Worm (Caenorhabditis elegans) whole organism, late embryonic: ENCODE data around the gene ZC412.3.

ENCODE experiments used
- C08G9.2 ChIP-seq: sonication (generic microtip); optimal IDR thresholded peaks from 2 replicates; lab custom pipeline; 2016; ENCODE audit warnings: mild to moderate bottlenecking, missing genetic modification characterization, moderate library complexity, missing compliant biosample characterization
- C38D4.7 ChIP-seq: fragments of 200-800 bp; sonication (Bioruptor generic); optimal IDR thresholded peaks from 2 replicates; lab custom pipeline; 2018; ENCODE audit warnings: mild to moderate bottlenecking, missing genetic modification characterization, moderate library complexity, missing compliant biosample characterization
- K02D7.2 ChIP-seq: sonication (generic microtip); optimal IDR thresholded peaks from 2 replicates; lab custom pipeline; 2017; ENCODE audit warnings: mild to moderate bottlenecking, missing genetic modification characterization, missing compliant biosample characterization
- K09A11.1 ChIP-seq: sonication (generic microtip); optimal IDR thresholded peaks from 2 replicates; lab custom pipeline; 2017; ENCODE audit warnings: antibody characterized with exemption, mild to moderate bottlenecking, missing genetic modification characterization, missing compliant biosample characterization; ENCODE audit not compliant: insufficient read depth
- T23F11.4 ChIP-seq: fragments of 200-800 bp; sonication (Bioruptor generic); optimal IDR thresholded peaks from 2 replicates; lab custom pipeline; 2018; ENCODE audit warnings: mild to moderate bottlenecking, missing genetic modification characterization, missing compliant biosample characterization
- ama-1 ChIP-seq: fragments of 150-350 bp; optimal IDR thresholded peaks from 2 replicates; lab custom pipeline; 2014
- ceh-19 ChIP-seq: fragments of 200-800 bp; sonication (Bioruptor generic); optimal IDR thresholded peaks from 2 replicates; lab custom pipeline; 2018; ENCODE audit warnings: mild to moderate bottlenecking, missing genetic modification characterization, missing compliant biosample characterization
- ceh-2 ChIP-seq: sonication (generic microtip); optimal IDR thresholded peaks from 2 replicates; lab custom pipeline; 2016; ENCODE audit warnings: missing genotype, missing genetic modification characterization, missing compliant biosample characterization
- ceh-24 ChIP-seq: sonication (generic microtip); optimal IDR thresholded peaks from 2 replicates; lab custom pipeline; 2016; ENCODE audit warnings: mild to moderate bottlenecking, missing genetic modification characterization, missing compliant biosample characterization
- ceh-45 ChIP-seq: fragments of 200-800 bp; sonication (Bioruptor generic); IDR thresholded peaks from 2 replicates; pipeline ENCODE4 v1.3.6; 2022; ENCODE audit warnings: missing genetic modification reagents, missing genetic modification characterization, missing compliant biosample characterization
- ceh-9 ChIP-seq: sonication (generic microtip); optimal IDR thresholded peaks from 2 replicates; lab custom pipeline; 2016; ENCODE audit warnings: mild to moderate bottlenecking, missing genetic modification characterization, inconsistent platforms, missing compliant biosample characterization
- dve-1 ChIP-seq: sonication (generic microtip); optimal IDR thresholded peaks from 2 replicates; lab custom pipeline; 2017; ENCODE audit warnings: antibody characterized with exemption, mild to moderate bottlenecking, missing genetic modification characterization, missing compliant biosample characterization
- elt-4 ChIP-seq: sonication (generic microtip); optimal IDR thresholded peaks from 2 replicates; lab custom pipeline; 2016; ENCODE audit warnings: missing genetic modification characterization, missing compliant biosample characterization
- ets-4 ChIP-seq: sonication (generic microtip); optimal IDR thresholded peaks from 2 replicates; lab custom pipeline; 2016; ENCODE audit warnings: missing genetic modification characterization, missing compliant biosample characterization
- fax-1 ChIP-seq: sonication (generic microtip); optimal IDR thresholded peaks from 2 replicates; lab custom pipeline; 2016; ENCODE audit warnings: missing genotype, missing genetic modification characterization, missing compliant biosample characterization
- fkh-10 ChIP-seq: fragments of 150-350 bp; optimal IDR thresholded peaks from 2 replicates; lab custom pipeline; 2014; ENCODE audit warnings: missing biosample characterization, missing genetic modification reagents, missing genetic modification characterization
- fkh-6 ChIP-seq: sonication (generic microtip); optimal IDR thresholded peaks from 2 replicates; lab custom pipeline; 2016; ENCODE audit warnings: missing genetic modification characterization, missing compliant biosample characterization
- gmeb-2 ChIP-seq: sonication (generic microtip); optimal IDR thresholded peaks from 2 replicates; lab custom pipeline; 2016; ENCODE audit warnings: missing genetic modification characterization, inconsistent platforms, missing compliant biosample characterization
- hlh-13 ChIP-seq: fragments of 200-800 bp; sonication (Bioruptor generic); optimal IDR thresholded peaks from 2 replicates; lab custom pipeline; 2018; ENCODE audit warnings: mild to moderate bottlenecking, missing genetic modification characterization, missing compliant biosample characterization
- hlh-6 ChIP-seq: sonication (generic microtip); optimal IDR thresholded peaks from 2 replicates; lab custom pipeline; 2016; ENCODE audit warnings: missing genotype, missing genetic modification characterization, missing compliant biosample characterization
- hlh-8 ChIP-seq: sonication (generic microtip); optimal IDR thresholded peaks from 2 replicates; lab custom pipeline; 2016; ENCODE audit warnings: missing genotype, missing genetic modification characterization, missing compliant biosample characterization
- lin-11 ChIP-seq: fragments of 200-800 bp; sonication (Bioruptor generic); optimal IDR thresholded peaks from 2 replicates; lab custom pipeline; 2018; ENCODE audit warnings: mild to moderate bottlenecking, missing genetic modification characterization, missing compliant biosample characterization
- mec-3 ChIP-seq: sonication (generic microtip); optimal IDR thresholded peaks from 2 replicates; lab custom pipeline; 2016; ENCODE audit warnings: borderline replicate concordance, missing genetic modification characterization, missing compliant biosample characterization
- npax-4 ChIP-seq: sonication (generic microtip); optimal IDR thresholded peaks from 2 replicates; lab custom pipeline; 2016; ENCODE audit warnings: missing genetic modification characterization, missing compliant biosample characterization
- odd-2 ChIP-seq: sonication (generic microtip); optimal IDR thresholded peaks from 2 replicates; lab custom pipeline; 2017; ENCODE audit warnings: antibody characterized with exemption, mild to moderate bottlenecking, missing genetic modification characterization, missing compliant biosample characterization
- pat-9 ChIP-seq: fragments of 200-800 bp; sonication (Bioruptor generic); optimal IDR thresholded peaks from 2 replicates; lab custom pipeline; 2018; ENCODE audit warnings: mild to moderate bottlenecking, missing genetic modification characterization, moderate library complexity, missing compliant biosample characterization
- pqm-1 ChIP-seq: sonication (generic microtip); optimal IDR thresholded peaks from 2 replicates; lab custom pipeline; 2016; ENCODE audit warnings: missing genetic modification characterization, missing compliant biosample characterization
- sdc-2 ChIP-seq: sonication (generic microtip); optimal IDR thresholded peaks from 2 replicates; lab custom pipeline; 2016; ENCODE audit warnings: missing genotype, missing genetic modification characterization, missing compliant biosample characterization
- sox-4 ChIP-seq: sonication (generic microtip); optimal IDR thresholded peaks from 2 replicates; lab custom pipeline; 2017; ENCODE audit warnings: mild to moderate bottlenecking, missing genetic modification characterization, inconsistent platforms, missing compliant biosample characterization
- tbx-7 ChIP-seq: sonication (generic microtip); optimal IDR thresholded peaks from 2 replicates; lab custom pipeline; 2016; ENCODE audit warnings: missing genotype, missing genetic modification characterization, missing compliant biosample characterization
- unc-42 ChIP-seq: sonication (generic microtip); optimal IDR thresholded peaks from 2 replicates; lab custom pipeline; 2016; ENCODE audit warnings: missing genotype, missing genetic modification characterization, missing compliant biosample characterization
- unc-55 ChIP-seq: sonication (generic microtip); optimal IDR thresholded peaks from 2 replicates; lab custom pipeline; 2017; ENCODE audit warnings: missing biosample characterization, missing genetic modification reagents, missing genetic modification characterization
- unc-86 ChIP-seq: sonication (generic microtip); optimal IDR thresholded peaks from 2 replicates; lab custom pipeline; 2016; ENCODE audit warnings: missing genetic modification characterization, missing compliant biosample characterization
- zip-5 ChIP-seq: sonication (generic microtip); optimal IDR thresholded peaks from 2 replicates; lab custom pipeline; 2016; ENCODE audit warnings: missing genetic modification characterization, missing compliant biosample characterization

The ZC412.3 gene

ce11 chrV:14876257-14876656, 4.9 kb upstream of the ZC412.3 start (continued):
- no peak for TF ChIP-seq unc-86 (tag; lab: Kevin White, UChicago)
- TF ChIP-seq, all 69 proteins: peak for 16

DNA sequence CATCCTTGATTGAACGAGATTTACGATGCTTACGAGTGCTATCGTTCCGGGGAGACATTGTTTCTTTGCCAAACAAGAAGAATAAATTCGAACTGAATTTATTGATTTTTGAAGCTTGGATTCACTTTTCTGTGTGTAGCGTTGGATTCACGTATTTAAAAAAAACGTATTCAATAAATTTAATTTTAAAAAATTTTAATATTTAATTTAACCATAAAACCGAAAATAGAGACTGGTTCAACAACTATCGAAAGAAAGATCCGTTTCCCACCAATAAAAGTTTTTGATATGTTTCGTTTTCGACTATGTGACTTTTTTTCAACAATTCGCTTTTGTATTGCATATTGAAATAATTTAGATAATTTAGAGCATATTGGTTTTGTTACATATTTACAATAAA, 4.0 kb upstream of the ZC412.3 start, which contains the start of gene ZC412.5:
TSS of gene ZC412.5 (minus strand) at position 101 of the 400 bp plus-strand sequence.
- no peak for TF ChIP-seq fkh-10 (GFP tag; lab: Kevin White, UChicago)
- no peak for TF ChIP-seq sox-4
- TF ChIP-seq C38D4.7, result no peak
- TF ChIP-seq gmeb-2 (tag; lab: Kevin White, UChicago), result no peak
- TF ChIP-seq hlh-13 (GFP tag; lab: Kevin White, UChicago), result no peak
- no peak for TF ChIP-seq unc-55
- no peak for TF ChIP-seq ceh-45 (GFP tag; lab: Robert Waterston, UW)
- no peak for TF ChIP-seq zip-5 (tag; lab: Kevin White, UChicago)
- no peak for TF ChIP-seq ama-1 (lab: Kevin White, UChicago)
- TF ChIP-seq hlh-8 (tag; lab: Kevin White, UChicago), result no peak
- TF ChIP-seq pat-9, result no peak
- no peak for TF ChIP-seq lin-11 (tag; lab: Kevin White, UChicago)
- TF ChIP-seq odd-2 (tag; lab: Kevin White, UChicago), result no peak
- TF ChIP-seq tbx-7 (tag; lab: Kevin White, UChicago), result no peak
- TF ChIP-seq fkh-6 (tag; lab: Kevin White, UChicago), result no peak

DNA sequence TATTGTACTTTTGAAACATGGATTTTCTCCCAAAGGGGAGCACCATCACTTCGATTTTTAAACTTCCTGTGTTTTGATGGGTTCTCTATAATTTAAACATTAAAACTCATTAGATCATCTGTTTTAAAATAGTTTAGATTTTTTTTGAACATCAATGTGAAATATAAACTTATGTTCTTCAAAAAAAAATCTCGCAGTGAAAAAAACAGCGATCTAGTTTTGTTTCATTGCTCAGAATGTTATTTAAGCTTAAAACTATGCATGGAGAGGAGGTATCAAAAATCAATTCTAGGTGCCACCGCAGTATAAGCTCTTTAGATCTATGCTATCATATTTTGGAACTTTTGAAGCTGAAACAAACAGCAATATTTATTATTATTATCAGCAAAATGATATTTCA, 3.2 kb downstream of the ZC412.3 start, which contains the start of gene gcy-14:
TSS of gene gcy-14 (minus strand) at position 101 of the 400 bp plus-strand sequence.
- TF ChIP-seq C38D4.7, result no peak
- TF ChIP-seq elt-4, result no peak
- no peak for TF ChIP-seq T23F11.4
- no peak for TF ChIP-seq pqm-1 (tag; lab: Kevin White, UChicago)
- no peak for TF ChIP-seq K02D7.2 (tag; lab: Kevin White, UChicago)
- no peak for TF ChIP-seq sdc-2
- no peak for TF ChIP-seq dve-1 (tag; lab: Kevin White, UChicago)
- no peak for TF ChIP-seq K09A11.1 (tag; lab: Kevin White, UChicago)
- no peak for TF ChIP-seq unc-55
- no peak for TF ChIP-seq ceh-19 (GFP tag; lab: Kevin White, UChicago)
- TF ChIP-seq ceh-9, result no peak

DNA sequence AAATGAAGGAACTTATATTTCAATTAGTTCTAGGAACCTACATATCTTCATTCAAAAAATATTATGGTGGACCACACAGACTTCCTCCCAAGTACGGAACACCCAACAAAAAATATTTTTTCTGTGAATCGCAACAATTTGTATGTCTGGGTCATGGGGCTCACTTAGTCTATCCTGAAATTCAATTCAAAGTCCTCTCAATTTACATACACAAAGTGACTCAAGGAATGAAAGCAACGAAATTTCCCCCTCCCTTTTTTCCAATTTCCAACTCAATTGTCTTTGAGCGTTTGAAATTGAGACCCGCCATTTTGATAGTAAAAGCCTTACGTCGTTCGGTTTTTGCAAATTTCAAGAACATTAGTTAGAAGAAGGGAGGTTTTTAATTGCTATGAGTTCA, 12.0 kb downstream of the ZC412.3 start:
- TF ChIP-seq mec-3 (no peak), unc-42 (tag; lab: Kevin White, UChicago) (peak; percentile 46)

DNA sequence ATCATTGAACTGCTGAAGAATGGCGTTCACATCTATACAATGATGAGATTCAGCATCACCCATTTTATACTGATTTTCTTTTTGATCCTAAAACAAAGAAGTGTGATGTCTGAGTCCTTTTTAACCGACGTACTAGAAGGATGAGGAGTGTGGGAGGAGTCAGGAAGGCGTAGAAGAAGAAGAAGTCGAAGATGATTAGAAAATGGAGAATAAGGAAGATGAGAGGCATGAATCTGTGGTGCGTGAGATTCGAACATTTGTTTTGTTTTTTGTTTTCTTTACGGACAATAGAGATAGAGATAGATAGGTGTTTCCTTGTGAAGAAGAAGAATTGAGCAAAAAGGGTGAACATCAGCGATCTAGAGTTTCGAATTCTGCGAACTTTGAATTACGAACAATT, 12.8 kb downstream of the ZC412.3 start, which contains the start of gene npr-13:
TSS of gene npr-13 (minus strand) at position 101 of the 400 bp plus-strand sequence.
- TF ChIP-seq npax-4 (tag; lab: Kevin White, UChicago), result no peak
- no peak for TF ChIP-seq fax-1 (tag; lab: Kevin White, UChicago)
- no peak for TF ChIP-seq sdc-2
- TF ChIP-seq ceh-2, result no peak
- TF ChIP-seq pqm-1 (tag; lab: Kevin White, UChicago), result no peak
- TF ChIP-seq lin-11 (tag; lab: Kevin White, UChicago), result no peak
- TF ChIP-seq C08G9.2 (tag; lab: Kevin White, UChicago), result no peak
- TF ChIP-seq ceh-24 (tag; lab: Kevin White, UChicago), result no peak
- TF ChIP-seq unc-42 (tag; lab: Kevin White, UChicago), result no peak
- no peak for TF ChIP-seq unc-55
- no peak for TF ChIP-seq ets-4
- TF ChIP-seq hlh-6, result no peak
- TF ChIP-seq hlh-8 (tag; lab: Kevin White, UChicago), result no peak
